Fruit fly (Drosophila melanogaster): ENCODE results near the gene InR.

- TF ChIP-seq fd96Ca (GFP tag; IDR thresholded peaks at IDR 0.05) (peak; percentile 69; the same call in 2 of the 3 replicates), CG17806 (tag; optimal IDR thresholded peaks at IDR 0.05) (peak; percentile 70), CG9948 (tag; optimal IDR thresholded peaks at IDR 0.05) (peak; percentile 66), Pif1A (GFP tag; optimal IDR thresholded peaks at IDR 0.05) (peak; percentile 73), CG8159 (tag; optimal IDR thresholded peaks at IDR 0.05) (peak; percentile 60)
Measured at dm6 chr3R:21627752-21628151, 8.6 kb upstream of the InR start.

Measured in whole organism, pupa.